Worm (Caenorhabditis elegans) whole organism, L3 larva: ENCODE data around the gene nep-12.

ENCODE experiments used
- egl-27 ChIP-seq: sonication (generic microtip); optimal IDR thresholded peaks from 4 replicates; lab custom pipeline; 2017; ENCODE audit warnings: missing biosample characterization, missing genetic modification reagents, missing genetic modification characterization
- elt-1 ChIP-seq: fragments of 150-350 bp; optimal IDR thresholded peaks from 2 replicates; lab custom pipeline; 2014; ENCODE audit warnings: missing biosample characterization, missing genetic modification characterization
- lin-15B ChIP-seq: fragments of 150-350 bp; optimal IDR thresholded peaks from 2 replicates; lab custom pipeline; 2014; ENCODE audit warnings: missing biosample characterization, missing genetic modification characterization
- nhr-12 ChIP-seq: fragments of 150-350 bp; optimal IDR thresholded peaks from 2 replicates; lab custom pipeline; 2014; ENCODE audit warnings: missing biosample characterization, missing genetic modification characterization
- nhr-237 ChIP-seq: fragments of 150-350 bp; optimal IDR thresholded peaks from 2 replicates; lab custom pipeline; 2014; ENCODE audit warnings: missing biosample characterization, missing genetic modification characterization
- nhr-25 ChIP-seq: sonication (generic microtip); optimal IDR thresholded peaks from 2 replicates; lab custom pipeline; 2017; ENCODE audit warnings: missing biosample characterization, missing genetic modification characterization
- nhr-28 ChIP-seq: fragments of 150-350 bp; optimal IDR thresholded peaks from 2 replicates; lab custom pipeline; 2014; ENCODE audit warnings: missing biosample characterization, missing genetic modification characterization
- nhr-76 ChIP-seq: fragments of 150-350 bp; sonication (generic microtip); optimal IDR thresholded peaks from 5 replicates; lab custom pipeline; 2014; ENCODE audit warnings: missing biosample characterization, missing genetic modification characterization
- nhr-77 ChIP-seq: fragments of 150-350 bp; optimal IDR thresholded peaks from 2 replicates; lab custom pipeline; 2014; ENCODE audit warnings: missing biosample characterization, missing genetic modification characterization
- pqm-1 ChIP-seq: fragments of 150-350 bp; optimal IDR thresholded peaks from 2 replicates; lab custom pipeline; 2017; ENCODE audit warnings: missing biosample characterization, missing genetic modification characterization, inconsistent platforms
- snpc-4 ChIP-seq: fragments of 150-350 bp; optimal IDR thresholded peaks from 2 replicates; lab custom pipeline; 2014; ENCODE audit warnings: missing biosample characterization, missing genetic modification characterization
- ztf-4 ChIP-seq: fragments of 150-350 bp; optimal IDR thresholded peaks from 2 replicates; lab custom pipeline; 2014; ENCODE audit warnings: missing biosample characterization, missing genetic modification characterization

- TF ChIP-seq ztf-4 (tag; lab: Kevin White, UChicago): no peak
- no peak for TF ChIP-seq snpc-4 (tag; lab: Kevin White, UChicago)
- TF ChIP-seq nhr-77 (tag; lab: Kevin White, UChicago): no peak
- no peak for TF ChIP-seq elt-1 (tag; lab: Kevin White, UChicago)
- TF ChIP-seq egl-27 (tag; lab: Kevin White, UChicago): no peak
- TF ChIP-seq nhr-76 (tag; lab: Kevin White, UChicago): no peak
- no peak for TF ChIP-seq nhr-28
- TF ChIP-seq nhr-25 (tag; lab: Kevin White, UChicago): no peak
- no peak for TF ChIP-seq nhr-12 (tag; lab: Kevin White, UChicago)
- no peak for TF ChIP-seq lin-15B (tag; lab: Kevin White, UChicago)
- no peak for TF ChIP-seq nhr-237 (tag; lab: Kevin White, UChicago)
- TF ChIP-seq pqm-1: no peak
Observed at ce11 chrII:4818780-4819179, 34.4 kb upstream of the nep-12 start.
